Fruit fly (Drosophila melanogaster) whole organism, embryonic: ENCODE data around the gene zf30C.

Experiments
- CG10147 ChIP-seq: fragments of 200-800 bp; sonication (Bioruptor generic); optimal IDR thresholded peaks from 2 replicates; lab custom pipeline; 2019; ENCODE audit warnings: missing biosample characterization, mild to moderate bottlenecking, missing genetic modification characterization, moderate library complexity
- CG12155 ChIP-seq: fragments of 200-800 bp; sonication (Bioruptor generic); optimal IDR thresholded peaks from 3 replicates; lab custom pipeline; 2016; ENCODE audit warnings: missing biosample characterization, missing genetic modification characterization
- CG13775 ChIP-seq: fragments of 200-800 bp; sonication (Bioruptor generic); optimal IDR thresholded peaks from 3 replicates; lab custom pipeline; 2017; ENCODE audit warnings: missing biosample characterization, mild to moderate bottlenecking, missing genetic modification characterization
- CG15011 ChIP-seq: fragments of 200-800 bp; sonication (Bioruptor generic); optimal IDR thresholded peaks from 3 replicates; lab custom pipeline; 2018; ENCODE audit warnings: missing biosample characterization, mild to moderate bottlenecking, missing genetic modification characterization
- CG16779 ChIP-seq: fragments of 200-800 bp; sonication (Bioruptor generic); IDR thresholded peaks from 2 replicates; pipeline ENCODE4 v1.3.6; 2022; ENCODE audit warnings: missing biosample characterization, missing genetic modification characterization
- CG17385 ChIP-seq: fragments of 200-800 bp; sonication (Bioruptor generic); optimal IDR thresholded peaks from 3 replicates; lab custom pipeline; 2018; ENCODE audit warnings: missing biosample characterization, mild to moderate bottlenecking, missing genetic modification characterization
- CG17829 ChIP-seq: fragments of 200-800 bp; optimal IDR thresholded peaks from 2 replicates; lab custom pipeline; 2019; ENCODE audit warnings: missing biosample characterization, mild to moderate bottlenecking, missing genetic modification characterization, moderate library complexity
- CG1832 ChIP-seq: fragments of 200-800 bp; sonication (Bioruptor generic); optimal IDR thresholded peaks from 2 replicates; lab custom pipeline; 2017; ENCODE audit warnings: missing biosample characterization, mild to moderate bottlenecking, missing genetic modification characterization, inconsistent platforms
- CG18619 ChIP-seq: fragments of 200-800 bp; sonication (Bioruptor generic); optimal IDR thresholded peaks from 3 replicates; lab custom pipeline; 2017; ENCODE audit warnings: missing biosample characterization, mild to moderate bottlenecking, missing genetic modification characterization
- CG2202 ChIP-seq: fragments of 200-800 bp; sonication (Bioruptor generic); optimal IDR thresholded peaks from 2 replicates; lab custom pipeline; 2018; ENCODE audit warnings: missing biosample characterization, mild to moderate bottlenecking, missing genetic modification characterization
- CG2712 ChIP-seq: fragments of 200-800 bp; optimal IDR thresholded peaks from 3 replicates; lab custom pipeline; 2019; ENCODE audit warnings: missing biosample characterization, mild to moderate bottlenecking, missing genetic modification characterization, moderate library complexity
- CG2889 ChIP-seq: fragments of 200-800 bp; sonication (Bioruptor generic); IDR thresholded peaks from 3 replicates; pipeline ENCODE4 v1.3.6; 2022; ENCODE audit warnings: missing biosample characterization, missing genetic modification characterization
- CG32532 ChIP-seq: fragments of 200-800 bp; sonication (Bioruptor generic); IDR thresholded peaks from 2 replicates; pipeline ENCODE4 v1.3.6; 2022; ENCODE audit warnings: missing biosample characterization, missing genetic modification characterization
- CG32767 ChIP-seq: fragments of 200-800 bp; sonication (Bioruptor generic); IDR thresholded peaks from 2 replicates; pipeline ENCODE4 v1.3.6; 2022; ENCODE audit warnings: missing biosample characterization, missing genetic modification characterization
- CG33213 ChIP-seq: fragments of 200-800 bp; sonication (Bioruptor generic); optimal IDR thresholded peaks from 3 replicates; lab custom pipeline; 2016; ENCODE audit warnings: missing biosample characterization, missing genetic modification characterization
- CG4404 ChIP-seq: fragments of 200-800 bp; sonication (Bioruptor generic); IDR thresholded peaks from 2 replicates; pipeline ENCODE4 v1.3.6; 2022; ENCODE audit warnings: missing biosample characterization, missing genetic modification characterization
- CG4820 ChIP-seq: fragments of 200-800 bp; sonication (Bioruptor generic); optimal IDR thresholded peaks from 3 replicates; lab custom pipeline; 2016; ENCODE audit warnings: missing biosample characterization, missing genetic modification characterization
- CG6654 ChIP-seq: fragments of 200-800 bp; sonication (Bioruptor generic); optimal IDR thresholded peaks from 2 replicates; lab custom pipeline; 2017; ENCODE audit warnings: missing biosample characterization, mild to moderate bottlenecking, missing genetic modification characterization
- CG7372 ChIP-seq: fragments of 200-800 bp; sonication (Bioruptor generic); IDR thresholded peaks from 2 replicates; pipeline ENCODE4 v1.3.6; 2022; ENCODE audit warnings: missing biosample characterization, missing genetic modification characterization
- CG7928 ChIP-seq: fragments of 200-800 bp; sonication (Bioruptor generic); optimal IDR thresholded peaks from 2 replicates; lab custom pipeline; 2017; ENCODE audit warnings: missing biosample characterization, mild to moderate bottlenecking, missing genetic modification characterization
- CG8944 ChIP-seq: fragments of 200-800 bp; sonication (Bioruptor generic); optimal IDR thresholded peaks from 3 replicates; lab custom pipeline; 2016; ENCODE audit warnings: missing biosample characterization, missing genetic modification characterization
- CG9876 ChIP-seq: fragments of 200-800 bp; sonication (Bioruptor generic); optimal IDR thresholded peaks from 2 replicates; lab custom pipeline; 2016; ENCODE audit warnings: missing biosample characterization, missing genetic modification characterization
- CoRest ChIP-seq: fragments of 200-800 bp; sonication (Bioruptor generic); optimal IDR thresholded peaks from 3 replicates; lab custom pipeline; 2018; ENCODE audit warnings: missing biosample characterization, mild to moderate bottlenecking, missing genetic modification characterization, moderate library complexity
- D19B ChIP-seq: fragments of 200-800 bp; sonication (Bioruptor generic); optimal IDR thresholded peaks from 2 replicates; lab custom pipeline; 2017; ENCODE audit warnings: missing biosample characterization, mild to moderate bottlenecking, missing genetic modification characterization
- Dip2 ChIP-seq: fragments of 200-800 bp; sonication (Bioruptor generic); IDR thresholded peaks from 2 replicates; pipeline ENCODE4 v1.3.6; 2022; ENCODE audit warnings: missing biosample characterization, missing genetic modification characterization
- Doc3 ChIP-seq: fragments of 200-800 bp; sonication (Bioruptor generic); IDR thresholded peaks from 3 replicates; pipeline ENCODE4 v1.3.6; 2022; ENCODE audit warnings: missing biosample characterization, missing genetic modification characterization; ENCODE audit not compliant: partially characterized antibody
- Dp ChIP-seq: fragments of 200-800 bp; sonication (Bioruptor generic); optimal IDR thresholded peaks from 2 replicates; lab custom pipeline; 2018; ENCODE audit warnings: missing biosample characterization, mild to moderate bottlenecking, missing genetic modification characterization, moderate library complexity
- Eip74EF ChIP-seq, 2 experiments: fragments of 200-800 bp in 1 of 2; fragments of >200 bp in 1 of 2; sonication (Bioruptor generic) in 1 of 2; optimal IDR thresholded peaks; 2 replicates each; lab custom pipeline; 2017 to 2019; ENCODE audit warnings: missing biosample characterization in 2 of 2, missing genetic modification characterization in 2 of 2, mild to moderate bottlenecking in 1 of 2, moderate library complexity in 1 of 2
- GATAe ChIP-seq: fragments of 200-800 bp; sonication (Bioruptor generic); conservative IDR thresholded peaks from 2 replicates; pipeline ENCODE4 v1.3.6; 2022; ENCODE audit warnings: missing biosample characterization, missing genetic modification characterization
- Hsf ChIP-seq: fragments of 200-800 bp; sonication (Bioruptor generic); optimal IDR thresholded peaks from 3 replicates; lab custom pipeline; 2016; ENCODE audit warnings: missing biosample characterization, missing genetic modification characterization
- Kr ChIP-seq: fragments of 200-800 bp; sonication (Bioruptor generic); optimal IDR thresholded peaks from 2 replicates; lab custom pipeline; 2017; ENCODE audit warnings: missing biosample characterization, mild to moderate bottlenecking, missing genetic modification characterization
- Optix ChIP-seq: fragments of 200-800 bp; sonication (Bioruptor generic); IDR thresholded peaks from 3 replicates; pipeline ENCODE4 v1.3.6; 2022; ENCODE audit warnings: missing biosample characterization, missing genetic modification characterization
- Pdp1 ChIP-seq, 2 experiments: fragments of 200-800 bp; sonication (Bioruptor generic); optimal IDR thresholded peaks; 3 replicates each; lab custom pipeline; 2016; ENCODE audit warnings: missing biosample characterization in 2 of 2, missing genetic modification characterization in 2 of 2, mild to moderate bottlenecking in 1 of 2, moderate library complexity in 1 of 2
- Sry-δ ChIP-seq: fragments of 200-800 bp; sonication (Bioruptor generic); optimal IDR thresholded peaks from 2 replicates; lab custom pipeline; 2016; ENCODE audit warnings: missing biosample characterization, missing genetic modification characterization
- ase ChIP-seq: fragments of 200-800 bp; sonication (Bioruptor generic); IDR thresholded peaks from 3 replicates; pipeline ENCODE4 v1.3.6; 2022; ENCODE audit warnings: missing biosample characterization, missing genetic modification characterization
- ato ChIP-seq: fragments of 200-800 bp; sonication (Bioruptor generic); IDR thresholded peaks from 2 replicates; pipeline ENCODE4 v1.3.6; 2022; ENCODE audit warnings: missing biosample characterization, missing genetic modification characterization; ENCODE audit not compliant: partially characterized antibody
- bsh ChIP-seq, 2 experiments: fragments of 200-800 bp; sonication (Bioruptor generic); optimal IDR thresholded peaks; 2 replicates each; lab custom pipeline; 2017 to 2018; ENCODE audit warnings: mild to moderate bottlenecking in 2 of 2, missing biosample characterization in 2 of 2, missing genetic modification characterization in 2 of 2, moderate library complexity in 1 of 2
- fd3F ChIP-seq: fragments of 200-800 bp; sonication (Bioruptor generic); optimal IDR thresholded peaks from 2 replicates; lab custom pipeline; 2018; ENCODE audit warnings: missing biosample characterization, mild to moderate bottlenecking, missing genetic modification characterization, moderate library complexity
- gfzf ChIP-seq: fragments of 200-800 bp; sonication (Bioruptor generic); optimal IDR thresholded peaks from 2 replicates; lab custom pipeline; 2016; ENCODE audit warnings: missing biosample characterization, mild to moderate bottlenecking, missing genetic modification characterization, moderate library complexity
- gro ChIP-seq: fragments of 200-800 bp; sonication (Bioruptor generic); optimal IDR thresholded peaks from 2 replicates; lab custom pipeline; 2016; ENCODE audit warnings: missing biosample characterization, missing genetic modification characterization
- ind ChIP-seq: fragments of 200-800 bp; sonication (Bioruptor generic); optimal IDR thresholded peaks from 3 replicates; lab custom pipeline; 2016; ENCODE audit warnings: missing biosample characterization, missing genetic modification characterization
- lilli ChIP-seq: fragments of 200-800 bp; sonication (Bioruptor generic); optimal IDR thresholded peaks from 3 replicates; lab custom pipeline; 2016; ENCODE audit warnings: missing biosample characterization, missing genetic modification characterization
- mld ChIP-seq: fragments of 200-800 bp; sonication (Bioruptor generic); IDR thresholded peaks from 3 replicates; pipeline ENCODE4 v1.3.6; 2022; ENCODE audit warnings: missing biosample characterization, missing genetic modification characterization; ENCODE audit not compliant: partially characterized antibody
- nerfin-2 ChIP-seq: fragments of 200-800 bp; sonication (Bioruptor generic); IDR thresholded peaks from 2 replicates; pipeline ENCODE4 v1.3.6; 2022; ENCODE audit warnings: missing biosample characterization, missing genetic modification characterization; ENCODE audit not compliant: partially characterized antibody
- pho ChIP-seq: fragments of 200-800 bp; sonication (Bioruptor generic); optimal IDR thresholded peaks from 2 replicates; lab custom pipeline; 2016; ENCODE audit warnings: missing biosample characterization, missing genetic modification characterization
- pros ChIP-seq: fragments of 200-800 bp; sonication (Bioruptor generic); optimal IDR thresholded peaks from 3 replicates; lab custom pipeline; 2019; ENCODE audit warnings: missing biosample characterization, mild to moderate bottlenecking, missing genetic modification characterization, moderate library complexity
- salm ChIP-seq: fragments of 200-800 bp; sonication (Bioruptor generic); optimal IDR thresholded peaks from 2 replicates; lab custom pipeline; 2018; ENCODE audit warnings: missing biosample characterization, mild to moderate bottlenecking, missing genetic modification characterization
- sd ChIP-seq: fragments of 200-800 bp; sonication (Bioruptor generic); optimal IDR thresholded peaks from 3 replicates; lab custom pipeline; 2018; ENCODE audit warnings: missing biosample characterization, mild to moderate bottlenecking, missing genetic modification characterization, moderate library complexity
- vnd ChIP-seq: fragments of 200-800 bp; sonication (Bioruptor generic); IDR thresholded peaks from 3 replicates; pipeline ENCODE4 v1.3.6; 2022; ENCODE audit warnings: missing biosample characterization, missing genetic modification characterization; ENCODE audit not compliant: partially characterized antibody
- yki ChIP-seq: fragments of >200 bp; optimal IDR thresholded peaks from 3 replicates; lab custom pipeline; 2018

The zf30C gene

dm6 chr2L:9758856-9759255 is 714 bp downstream of the zf30C start (continued):
- TF ChIP-seq pho (GFP tag; lab: Kevin White, UChicago) (peak; percentile 67), Dip2 (GFP tag; lab: Robert Waterston, UW) (no peak), Pdp1 (GFP tag; optimal IDR thresholded peaks at IDR 0.05; lab: Kevin White, UChicago) (peak; percentile 41 to 54), CG1832 (GFP tag; lab: Kevin White, UChicago) (no peak), CG7928 (GFP tag; lab: Kevin White, UChicago) (peak; percentile 97), CG32767 (GFP tag; lab: Robert Waterston, UW) (0 out of 2 replicates have a peak, but pooled peaks have one; percentile 40), CG7372 (no peak), CG32532 (GFP tag; lab: Robert Waterston, UW) (peak; percentile 80), D19B (GFP tag; lab: Kevin White, UChicago) (no peak), Sry-δ (GFP tag; lab: Kevin White, UChicago) (peak; percentile 93), CG18619 (no peak), CG2202 (tag; lab: Kevin White, UChicago) (no peak), CG2889 (GFP tag; lab: Robert Waterston, UW) (no peak), bsh (GFP tag; optimal IDR thresholded peaks at IDR 0.05; lab: Kevin White, UChicago) (peak in 1 of 2 experiments; percentile 35), ase (GFP tag; lab: Robert Waterston, UW) (peak; percentile 64; the same call in 2 of the 3 replicates), Hsf (GFP tag; lab: Kevin White, UChicago) (peak; percentile 40), Doc3 (peak; percentile 92), ind (GFP tag; lab: Kevin White, UChicago) (peak; percentile 55), Optix (GFP tag; lab: Robert Waterston, UW) (peak; percentile 61; the same call in 2 of the 3 replicates), CG17385 (GFP tag; lab: Kevin White, UChicago) (peak; percentile 24), mld (GFP tag; lab: Robert Waterston, UW) (peak; percentile 85), CG17829 (tag; lab: Kevin White, UChicago) (peak; percentile 69), CG16779 (GFP tag; lab: Robert Waterston, UW) (no peak), CG15011 (GFP tag; lab: Kevin White, UChicago) (no peak), CG13775 (peak; percentile 36), CG9876 (peak; percentile 17), Eip74EF (GFP tag; optimal IDR thresholded peaks at IDR 0.05; lab: Kevin White, UChicago) (no peak), CG12155 (GFP tag; lab: Kevin White, UChicago) (peak; percentile 75), CG2712 (peak; percentile 71), GATAe (peak; percentile 54; the same call in 1 of the 2 replicates), CG6654 (GFP tag; lab: Kevin White, UChicago) (no peak), CG10147 (GFP tag; lab: Kevin White, UChicago) (peak; percentile 23), gro (GFP tag; lab: Kevin White, UChicago) (peak; percentile 11), nerfin-2 (GFP tag; lab: Robert Waterston, UW) (peak; percentile 87), CG33213 (peak; percentile 53), CG8944 (GFP tag; lab: Kevin White, UChicago) (peak; percentile 64), sd (no peak), gfzf (GFP tag; lab: Kevin White, UChicago) (peak; percentile 12), vnd (peak; percentile 92), Kr (no peak), fd3F (GFP tag; lab: Kevin White, UChicago) (peak; percentile 14), Dp (peak; percentile 13), pros (GFP tag; lab: Kevin White, UChicago) (no peak), CG4404 (GFP tag; lab: Robert Waterston, UW) (peak; percentile 42; the same call in 1 of the 2 replicates), CG4820 (GFP tag; lab: Kevin White, UChicago) (no peak), yki (lab: Kevin White, UChicago) (no peak), salm (tag; lab: Kevin White, UChicago) (no peak), ato (GFP tag; lab: Robert Waterston, UW) (peak; percentile 89), CoRest (tag; lab: Kevin White, UChicago) (peak; percentile 70), lilli (GFP tag; lab: Kevin White, UChicago) (peak; percentile 62)
